Fruit fly (Drosophila melanogaster) whole organism, embryonic: Measurements from ENCODE around the gene dpr14.

Experiments used
- Bteb2 ChIP-seq: fragments of 200-800 bp; sonication (Bioruptor generic); optimal IDR thresholded peaks from 2 replicates; lab custom pipeline; 2016; ENCODE audit warnings: missing biosample characterization, missing genetic modification characterization
- CG10267 ChIP-seq: fragments of 200-800 bp; sonication (Bioruptor generic); optimal IDR thresholded peaks from 2 replicates; lab custom pipeline; 2018; ENCODE audit warnings: missing biosample characterization, mild to moderate bottlenecking, missing genetic modification characterization, moderate library complexity
- CG12659 ChIP-seq: fragments of 200-800 bp; sonication (Bioruptor generic); optimal IDR thresholded peaks from 3 replicates; lab custom pipeline; 2017; ENCODE audit warnings: mild to moderate bottlenecking, missing biosample characterization, missing genetic modification reagents, missing genetic modification characterization
- CG12744 ChIP-seq: fragments of 200-800 bp; sonication (Bioruptor generic); optimal IDR thresholded peaks from 2 replicates; lab custom pipeline; 2016; ENCODE audit warnings: missing biosample characterization, missing genetic modification characterization
- CG14441 ChIP-seq: fragments of 200-800 bp; sonication (Bioruptor generic); IDR thresholded peaks from 2 replicates; pipeline ENCODE4 v1.3.6; 2022; ENCODE audit warnings: missing biosample characterization, missing genetic modification characterization
- CG15601 ChIP-seq: fragments of 200-800 bp; sonication (Bioruptor generic); optimal IDR thresholded peaks from 3 replicates; lab custom pipeline; 2019; ENCODE audit warnings: missing biosample characterization, mild to moderate bottlenecking, missing genetic modification characterization, moderate library complexity
- CG15696 ChIP-seq: fragments of 200-800 bp; sonication (Bioruptor generic); optimal IDR thresholded peaks from 2 replicates; lab custom pipeline; 2019; ENCODE audit warnings: missing biosample characterization, mild to moderate bottlenecking, missing genetic modification characterization, moderate library complexity
- CG1647 ChIP-seq: fragments of 200-800 bp; sonication (Bioruptor generic); optimal IDR thresholded peaks from 3 replicates; lab custom pipeline; 2016; ENCODE audit warnings: missing biosample characterization, missing genetic modification characterization
- CG16863 ChIP-seq: fragments of 200-800 bp; sonication (Bioruptor generic); optimal IDR thresholded peaks from 3 replicates; lab custom pipeline; 2016; ENCODE audit warnings: missing biosample characterization, missing genetic modification characterization
- CG17829 ChIP-seq: fragments of 200-800 bp; optimal IDR thresholded peaks from 2 replicates; lab custom pipeline; 2019; ENCODE audit warnings: missing biosample characterization, mild to moderate bottlenecking, missing genetic modification characterization, moderate library complexity
- CG2120 ChIP-seq: fragments of 200-800 bp; sonication (Bioruptor generic); optimal IDR thresholded peaks from 3 replicates; lab custom pipeline; 2016; ENCODE audit warnings: missing biosample characterization, missing genetic modification characterization
- CG34376 ChIP-seq: fragments of 200-800 bp; sonication (Bioruptor generic); optimal IDR thresholded peaks from 2 replicates; lab custom pipeline; 2018; ENCODE audit warnings: missing biosample characterization, mild to moderate bottlenecking, missing genetic modification characterization
- CG4360 ChIP-seq: fragments of 200-800 bp; sonication (Bioruptor generic); IDR thresholded peaks from 2 replicates; pipeline ENCODE4 v1.3.6; 2022; ENCODE audit warnings: missing biosample characterization, missing genetic modification characterization
- CG43689 ChIP-seq: fragments of 200-800 bp; sonication (Bioruptor generic); IDR thresholded peaks from 2 replicates; pipeline ENCODE4 v1.3.6; 2022; ENCODE audit warnings: missing biosample characterization, missing genetic modification characterization
- CG5180 ChIP-seq: fragments of 200-800 bp; sonication (Bioruptor generic); optimal IDR thresholded peaks from 3 replicates; lab custom pipeline; 2017; ENCODE audit warnings: missing biosample characterization, missing genetic modification characterization, mild to moderate bottlenecking, moderate library complexity, missing genetic modification reagents
- CG5953 ChIP-seq: fragments of 200-800 bp; sonication (Bioruptor generic); IDR thresholded peaks from 2 replicates; pipeline ENCODE4 v1.3.6; 2022; ENCODE audit warnings: missing biosample characterization, missing genetic modification characterization
- CG6175 ChIP-seq: fragments of 200-800 bp; sonication (Bioruptor generic); IDR thresholded peaks from 3 replicates; pipeline ENCODE4 v1.3.6; 2022; ENCODE audit warnings: missing biosample characterization, missing genetic modification characterization
- CG6854 ChIP-seq: fragments of 200-800 bp; sonication (Bioruptor generic); optimal IDR thresholded peaks from 3 replicates; lab custom pipeline; 2017; ENCODE audit warnings: missing biosample characterization, mild to moderate bottlenecking, missing genetic modification characterization
- CG7745 ChIP-seq: fragments of 200-800 bp; sonication (Bioruptor generic); optimal IDR thresholded peaks from 2 replicates; lab custom pipeline; 2018; ENCODE audit warnings: missing biosample characterization, mild to moderate bottlenecking, missing genetic modification characterization, moderate library complexity
- CG7786 ChIP-seq: fragments of 200-800 bp; sonication (Bioruptor generic); optimal IDR thresholded peaks from 2 replicates; lab custom pipeline; 2016; ENCODE audit warnings: missing biosample characterization, missing genetic modification characterization
- CG8281 ChIP-seq: fragments of 200-800 bp; sonication (Bioruptor generic); optimal IDR thresholded peaks from 2 replicates; lab custom pipeline; 2018; ENCODE audit warnings: missing biosample characterization, mild to moderate bottlenecking, missing genetic modification characterization, moderate library complexity
- CG8290 ChIP-seq, 3 experiments: fragments of 200-800 bp; sonication (Bioruptor generic); optimal IDR thresholded peaks; 2 replicates each; lab custom pipeline; 2016 to 2019; ENCODE audit warnings: missing biosample characterization in 3 of 3, missing genetic modification characterization in 3 of 3, mild to moderate bottlenecking in 2 of 3, moderate library complexity in 1 of 3
- CG9215 ChIP-seq: fragments of 200-800 bp; sonication (Bioruptor generic); IDR thresholded peaks from 2 replicates; pipeline ENCODE4 v1.3.6; 2022; ENCODE audit warnings: missing biosample characterization, missing genetic modification characterization
- Deaf1 ChIP-seq: fragments of 200-800 bp; optimal IDR thresholded peaks from 3 replicates; lab custom pipeline; 2019; ENCODE audit warnings: missing biosample characterization, mild to moderate bottlenecking, missing genetic modification characterization, moderate library complexity
- Dll ChIP-seq: fragments of 200-800 bp; sonication (Bioruptor generic); IDR thresholded peaks from 4 replicates; pipeline ENCODE4 v1.3.6; 2022; ENCODE audit warnings: missing biosample characterization, missing genetic modification characterization; ENCODE audit not compliant: partially characterized antibody
- Elba2 ChIP-seq: fragments of 200-800 bp; sonication (Bioruptor generic); optimal IDR thresholded peaks from 3 replicates; lab custom pipeline; 2016; ENCODE audit warnings: missing biosample characterization, missing genetic modification characterization
- NC2β ChIP-seq: fragments of 200-800 bp; sonication (Bioruptor generic); optimal IDR thresholded peaks from 2 replicates; lab custom pipeline; 2016; ENCODE audit warnings: missing biosample characterization, missing genetic modification characterization
- Nf-YC ChIP-seq: fragments of 200-800 bp; optimal IDR thresholded peaks from 3 replicates; lab custom pipeline; 2019; ENCODE audit warnings: missing biosample characterization, mild to moderate bottlenecking, missing genetic modification characterization, moderate library complexity
- Pdp1 ChIP-seq, 2 experiments: fragments of 200-800 bp; sonication (Bioruptor generic); optimal IDR thresholded peaks; 3 replicates each; lab custom pipeline; 2016; ENCODE audit warnings: missing biosample characterization in 2 of 2, missing genetic modification characterization in 2 of 2, mild to moderate bottlenecking in 1 of 2, moderate library complexity in 1 of 2
- Rx ChIP-seq: fragments of 200-800 bp; sonication (Bioruptor generic); IDR thresholded peaks from 2 replicates; pipeline ENCODE4 v1.3.6; 2022; ENCODE audit warnings: missing biosample characterization, missing genetic modification characterization
- Ssrp ChIP-seq: fragments of 200-800 bp; sonication (Bioruptor generic); optimal IDR thresholded peaks from 2 replicates; lab custom pipeline; 2018; ENCODE audit warnings: missing biosample characterization, mild to moderate bottlenecking, missing genetic modification characterization, moderate library complexity
- bab2 ChIP-seq: fragments of 200-800 bp; sonication (Bioruptor generic); optimal IDR thresholded peaks from 2 replicates; lab custom pipeline; 2016; ENCODE audit warnings: missing biosample characterization, missing genetic modification characterization
- bbx ChIP-seq: fragments of 200-800 bp; sonication (Bioruptor generic); IDR thresholded peaks from 2 replicates; pipeline ENCODE4 v1.3.6; 2022; ENCODE audit warnings: missing biosample characterization, missing genetic modification characterization; ENCODE audit not compliant: partially characterized antibody
- bowl ChIP-seq: fragments of 200-800 bp; sonication (Bioruptor generic); IDR thresholded peaks from 2 replicates; pipeline ENCODE4 v1.3.6; 2022; ENCODE audit warnings: missing biosample characterization, missing genetic modification characterization
- chn ChIP-seq: fragments of 200-800 bp; sonication (Bioruptor generic); optimal IDR thresholded peaks from 2 replicates; lab custom pipeline; 2016; ENCODE audit warnings: missing biosample characterization, missing genetic modification characterization
- fd96Cb ChIP-seq: fragments of 200-800 bp; sonication (Bioruptor generic); optimal IDR thresholded peaks from 2 replicates; lab custom pipeline; 2018; ENCODE audit warnings: missing biosample characterization, mild to moderate bottlenecking, missing genetic modification characterization, moderate library complexity
- gem ChIP-seq: fragments of 200-800 bp; sonication (Bioruptor generic); optimal IDR thresholded peaks from 2 replicates; lab custom pipeline; 2019; ENCODE audit warnings: missing biosample characterization, mild to moderate bottlenecking, missing genetic modification characterization, moderate library complexity
- insv ChIP-seq, 2 experiments: fragments of 200-800 bp; sonication (Bioruptor generic); optimal IDR thresholded peaks; 3 replicates each; lab custom pipeline; 2016 to 2018; ENCODE audit warnings: missing biosample characterization in 2 of 2, missing genetic modification characterization in 2 of 2
- kah ChIP-seq: fragments of 200-800 bp; sonication (Bioruptor generic); optimal IDR thresholded peaks from 2 replicates; lab custom pipeline; 2018; ENCODE audit warnings: missing biosample characterization, mild to moderate bottlenecking, missing genetic modification characterization
- sd ChIP-seq: fragments of 200-800 bp; sonication (Bioruptor generic); optimal IDR thresholded peaks from 3 replicates; lab custom pipeline; 2018; ENCODE audit warnings: missing biosample characterization, mild to moderate bottlenecking, missing genetic modification characterization, moderate library complexity
- sens ChIP-seq: fragments of 200-800 bp; sonication (Bioruptor generic); peaks from one replicate; lab custom pipeline; 2016; ENCODE audit warnings: missing biosample characterization, missing genetic modification characterization
- shn ChIP-seq: fragments of 200-800 bp; sonication (Bioruptor generic); optimal IDR thresholded peaks from 3 replicates; lab custom pipeline; 2016; ENCODE audit warnings: missing biosample characterization, missing genetic modification characterization
- sisA ChIP-seq: fragments of 200-800 bp; sonication (Bioruptor generic); IDR thresholded peaks from 2 replicates; pipeline ENCODE4 v1.3.6; 2022; ENCODE audit warnings: missing biosample characterization, missing genetic modification characterization
- slou ChIP-seq: fragments of 200-800 bp; sonication (Bioruptor generic); optimal IDR thresholded peaks from 3 replicates; lab custom pipeline; 2016; ENCODE audit warnings: missing biosample characterization, missing genetic modification characterization
- sna ChIP-seq: fragments of 200-800 bp; sonication (Bioruptor generic); IDR thresholded peaks from 2 replicates; pipeline ENCODE4 v1.3.6; 2022; ENCODE audit warnings: missing biosample characterization, missing genetic modification characterization; ENCODE audit not compliant: partially characterized antibody
- so ChIP-seq: fragments of 200-800 bp; sonication (Bioruptor generic); IDR thresholded peaks from 3 replicates; pipeline ENCODE4 v1.3.6; 2022; ENCODE audit warnings: missing biosample characterization, missing genetic modification characterization
- tap ChIP-seq: fragments of 200-800 bp; optimal IDR thresholded peaks from 3 replicates; lab custom pipeline; 2019; ENCODE audit warnings: missing biosample characterization, mild to moderate bottlenecking, missing genetic modification characterization, moderate library complexity
- tgo ChIP-seq: fragments of 200-800 bp; sonication (Bioruptor generic); IDR thresholded peaks from 3 replicates; pipeline ENCODE4 v1.3.6; 2022; ENCODE audit warnings: missing biosample characterization, missing genetic modification characterization
- usp ChIP-seq: fragments of >200 bp; optimal IDR thresholded peaks from 2 replicates; lab custom pipeline; 2017; ENCODE audit warnings: missing biosample characterization, missing genetic modification characterization

Gene dpr14

dm6 chrX:7888386-7889024, 19.6 kb downstream of the dpr14 start, which contains the start of gene Acat1 (continued):
- TF ChIP-seq bowl, result no peak
- TF ChIP-seq CG16863 (GFP tag; lab: Kevin White, UChicago), result no peak
- peak; percentile 43 for TF ChIP-seq CG17829 (tag; lab: Kevin White, UChicago)
- no peak for TF ChIP-seq CG15696
- TF ChIP-seq fd96Cb (tag; lab: Kevin White, UChicago), result peak; percentile 35
- TF ChIP-seq CG8281, result no peak
- TF ChIP-seq sens (GFP tag; lab: Kevin White, UChicago), result peak; percentile 96
- TF ChIP-seq Rx (GFP tag; lab: Robert Waterston, UW), result peak; percentile 44
- TF ChIP-seq tgo (GFP tag; lab: Robert Waterston, UW), result peak; percentile 51
- no peak for TF ChIP-seq CG6854 (GFP tag; lab: Kevin White, UChicago)
- TF ChIP-seq Elba2 (GFP tag; lab: Kevin White, UChicago), result peak; percentile 91
- 0 out of 2 replicates have a peak, but pooled peaks have one; percentile 40 for TF ChIP-seq CG5953
- peak; percentile 52 for TF ChIP-seq CG12659 (GFP tag; lab: Kevin White, UChicago)
- TF ChIP-seq CG15601, result no peak
- 0 out of 3 replicates have a peak, but pooled peaks have one; percentile 12 for TF ChIP-seq so (GFP tag; lab: Robert Waterston, UW)
- TF ChIP-seq NC2β (GFP tag; lab: Kevin White, UChicago), result peak; percentile 38
- TF ChIP-seq insv (GFP tag; optimal IDR thresholded peaks at IDR 0.05; lab: Kevin White, UChicago), result peak; percentile 56 to 94
- TF ChIP-seq CG34376, result peak; percentile 0
- peak; percentile 61; the same call in 3 of the 4 replicates for TF ChIP-seq Dll (GFP tag; lab: Robert Waterston, UW)
- TF ChIP-seq CG2120, result peak; percentile 80
- TF ChIP-seq gem (tag; lab: Kevin White, UChicago), result no peak
- TF ChIP-seq sna, result 0 out of 2 replicates have a peak, but pooled peaks have one; percentile 29
- TF ChIP-seq CG7745 (tag; lab: Kevin White, UChicago), result no peak
- peak; percentile 28 for TF ChIP-seq CG12744 (GFP tag; lab: Kevin White, UChicago)
- TF ChIP-seq CG14441, result peak; percentile 58
- no peak for TF ChIP-seq usp (GFP tag; lab: Kevin White, UChicago)
- TF ChIP-seq CG8290 (GFP tag; optimal IDR thresholded peaks at IDR 0.05; lab: Kevin White, UChicago), result no peak
- no peak for TF ChIP-seq CG8290 (tag; optimal IDR thresholded peaks at IDR 0.05; lab: Kevin White, UChicago)
- peak; percentile 42 for TF ChIP-seq Nf-YC
- TF ChIP-seq CG7786 (GFP tag; lab: Kevin White, UChicago), result peak; percentile 40
- TF ChIP-seq CG5180 (GFP tag; lab: Kevin White, UChicago), result no peak
- TF ChIP-seq Pdp1 (GFP tag; optimal IDR thresholded peaks at IDR 0.05; lab: Kevin White, UChicago), result peak; percentile 48 to 100
- TF ChIP-seq shn (GFP tag; lab: Kevin White, UChicago), result no peak
- peak; percentile 90 for TF ChIP-seq CG10267 (tag; lab: Kevin White, UChicago)
- TF ChIP-seq sisA (GFP tag; lab: Robert Waterston, UW), result peak; percentile 51
- TF ChIP-seq Bteb2 (GFP tag; lab: Kevin White, UChicago), result peak; percentile 38
- TF ChIP-seq bbx, result 0 out of 2 replicates have a peak, but pooled peaks have one; percentile 14
- TF ChIP-seq Ssrp (tag; lab: Kevin White, UChicago), result peak; percentile 18
- no peak for TF ChIP-seq CG43689 (GFP tag; lab: Robert Waterston, UW)
- no peak for TF ChIP-seq slou (GFP tag; lab: Kevin White, UChicago)
- peak; percentile 43 for TF ChIP-seq kah (GFP tag; lab: Kevin White, UChicago)
- no peak for TF ChIP-seq CG4360 (GFP tag; lab: Robert Waterston, UW)
- TF ChIP-seq tap (tag; lab: Kevin White, UChicago), result peak; percentile 27
- TF ChIP-seq sd (tag; lab: Kevin White, UChicago), result no peak
- no peak for TF ChIP-seq CG1647 (GFP tag; lab: Kevin White, UChicago)
- 0 out of 2 replicates have a peak, but pooled peaks have one; percentile 13 for TF ChIP-seq CG9215 (GFP tag; lab: Robert Waterston, UW)
- TF ChIP-seq Deaf1 (tag; lab: Kevin White, UChicago), result no peak
- TF ChIP-seq chn, result peak; percentile 53
- TF ChIP-seq CG6175 (GFP tag; lab: Robert Waterston, UW), result no peak
- peak; percentile 35 for TF ChIP-seq bab2 (GFP tag; lab: Kevin White, UChicago)
